Fruit fly (Drosophila melanogaster) whole organism, embryonic: ENCODE results near the gene CG14327.

Experiments used
- Abd-B ChIP-seq: fragments of 200-800 bp; sonication (Bioruptor generic); optimal IDR thresholded peaks from 2 replicates; lab custom pipeline; 2018; ENCODE audit warnings: missing biosample characterization, mild to moderate bottlenecking, missing genetic modification characterization, moderate library complexity
- Atf-2 ChIP-seq: fragments of 200-800 bp; sonication (Bioruptor generic); optimal IDR thresholded peaks from 2 replicates; lab custom pipeline; 2016; ENCODE audit warnings: missing biosample characterization, missing genetic modification characterization
- CG1024 ChIP-seq: fragments of 200-800 bp; sonication (Bioruptor generic); IDR thresholded peaks from 2 replicates; pipeline ENCODE4 v1.3.6; 2022; ENCODE audit warnings: missing biosample characterization, missing genetic modification characterization
- CG10543 ChIP-seq: fragments of 200-800 bp; sonication (Bioruptor generic); optimal IDR thresholded peaks from 3 replicates; lab custom pipeline; 2017; ENCODE audit warnings: missing biosample characterization, mild to moderate bottlenecking, missing genetic modification characterization, moderate library complexity
- CG10979 ChIP-seq: fragments of 200-800 bp; sonication (Bioruptor generic); optimal IDR thresholded peaks from 2 replicates; lab custom pipeline; 2018; ENCODE audit warnings: missing biosample characterization, mild to moderate bottlenecking, missing genetic modification characterization, moderate library complexity
- CG11456 ChIP-seq: fragments of 200-800 bp; sonication (Bioruptor generic); IDR thresholded peaks from 3 replicates; pipeline ENCODE4 v1.3.6; 2022; ENCODE audit warnings: missing biosample characterization, missing genetic modification characterization
- CG11723 ChIP-seq: fragments of 200-800 bp; sonication (Bioruptor generic); optimal IDR thresholded peaks from 2 replicates; lab custom pipeline; 2017; ENCODE audit warnings: missing biosample characterization, mild to moderate bottlenecking, missing genetic modification characterization
- CG12219 ChIP-seq: fragments of 200-800 bp; sonication (Bioruptor generic); optimal IDR thresholded peaks from 3 replicates; lab custom pipeline; 2018; ENCODE audit warnings: missing biosample characterization, mild to moderate bottlenecking, missing genetic modification characterization
- CG12942 ChIP-seq: fragments of 200-800 bp; sonication (Bioruptor generic); optimal IDR thresholded peaks from 3 replicates; lab custom pipeline; 2016; ENCODE audit warnings: missing biosample characterization, missing genetic modification characterization
- CG13123 ChIP-seq: fragments of 200-800 bp; sonication (Bioruptor generic); optimal IDR thresholded peaks from 2 replicates; lab custom pipeline; 2016; ENCODE audit warnings: missing biosample characterization, missing genetic modification characterization
- CG15696 ChIP-seq: fragments of 200-800 bp; sonication (Bioruptor generic); optimal IDR thresholded peaks from 2 replicates; lab custom pipeline; 2019; ENCODE audit warnings: missing biosample characterization, mild to moderate bottlenecking, missing genetic modification characterization, moderate library complexity
- CG1603 ChIP-seq: fragments of 200-800 bp; sonication (Bioruptor generic); optimal IDR thresholded peaks from 2 replicates; lab custom pipeline; 2019; ENCODE audit warnings: missing biosample characterization, mild to moderate bottlenecking, missing genetic modification characterization, moderate library complexity
- CG1647 ChIP-seq: fragments of 200-800 bp; sonication (Bioruptor generic); optimal IDR thresholded peaks from 3 replicates; lab custom pipeline; 2016; ENCODE audit warnings: missing biosample characterization, missing genetic modification characterization
- CG17912 ChIP-seq: fragments of 200-800 bp; sonication (Bioruptor generic); optimal IDR thresholded peaks from 2 replicates; lab custom pipeline; 2018; ENCODE audit warnings: missing biosample characterization, mild to moderate bottlenecking, missing genetic modification characterization
- CG2129 ChIP-seq: fragments of 200-800 bp; sonication (Bioruptor generic); IDR thresholded peaks from 2 replicates; pipeline ENCODE4 v1.3.6; 2022; ENCODE audit warnings: missing biosample characterization, missing genetic modification characterization; ENCODE audit not compliant: partially characterized antibody
- CG2712 ChIP-seq: fragments of 200-800 bp; optimal IDR thresholded peaks from 3 replicates; lab custom pipeline; 2019; ENCODE audit warnings: missing biosample characterization, mild to moderate bottlenecking, missing genetic modification characterization, moderate library complexity
- CG4707 ChIP-seq: fragments of 200-800 bp; sonication (Bioruptor generic); optimal IDR thresholded peaks from 2 replicates; lab custom pipeline; 2018; ENCODE audit warnings: missing biosample characterization, mild to moderate bottlenecking, missing genetic modification characterization, moderate library complexity
- CG6791 ChIP-seq: fragments of 200-800 bp; sonication (Bioruptor generic); IDR thresholded peaks from 3 replicates; pipeline ENCODE4 v1.3.6; 2022; ENCODE audit warnings: missing biosample characterization, missing genetic modification characterization; ENCODE audit not compliant: partially characterized antibody
- CG7786 ChIP-seq: fragments of 200-800 bp; sonication (Bioruptor generic); optimal IDR thresholded peaks from 2 replicates; lab custom pipeline; 2016; ENCODE audit warnings: missing biosample characterization, missing genetic modification characterization
- CG9437 ChIP-seq: fragments of 200-800 bp; sonication (Bioruptor generic); optimal IDR thresholded peaks from 2 replicates; lab custom pipeline; 2018; ENCODE audit warnings: missing biosample characterization, mild to moderate bottlenecking, missing genetic modification characterization
- CG9932 ChIP-seq: fragments of 200-800 bp; sonication (Bioruptor generic); IDR thresholded peaks from 2 replicates; pipeline ENCODE4 v1.3.6; 2022; ENCODE audit warnings: missing biosample characterization, missing genetic modification characterization
- Camta ChIP-seq: fragments of 200-800 bp; sonication (Bioruptor generic); optimal IDR thresholded peaks from 2 replicates; lab custom pipeline; 2016; ENCODE audit warnings: missing biosample characterization, missing genetic modification characterization
- CkIIα-i1 ChIP-seq: fragments of 200-800 bp; sonication (Bioruptor generic); IDR thresholded peaks from 2 replicates; pipeline ENCODE4 v1.3.6; 2022; ENCODE audit warnings: missing biosample characterization, missing genetic modification characterization
- Dek ChIP-seq: fragments of 200-800 bp; sonication (Bioruptor generic); optimal IDR thresholded peaks from 3 replicates; lab custom pipeline; 2019; ENCODE audit warnings: missing biosample characterization, mild to moderate bottlenecking, missing genetic modification characterization, moderate library complexity
- E2f1 ChIP-seq: fragments of 200-800 bp; sonication (Bioruptor generic); IDR thresholded peaks from 2 replicates; pipeline ENCODE4 v1.3.6; 2022; ENCODE audit warnings: missing biosample characterization, missing genetic modification characterization
- HLH4C ChIP-seq: fragments of 200-800 bp; sonication (Bioruptor generic); IDR thresholded peaks from 3 replicates; pipeline ENCODE4 v1.3.6; 2022; ENCODE audit warnings: missing biosample characterization, missing genetic modification characterization; ENCODE audit not compliant: partially characterized antibody
- MTF-1 ChIP-seq: fragments of 200-800 bp; sonication (Bioruptor generic); optimal IDR thresholded peaks from 2 replicates; lab custom pipeline; 2018; ENCODE audit warnings: missing biosample characterization, mild to moderate bottlenecking, missing genetic modification characterization, borderline replicate concordance
- Ravus ChIP-seq: fragments of 200-800 bp; sonication (Bioruptor generic); IDR thresholded peaks from 2 replicates; pipeline ENCODE4 v1.3.6; 2022; ENCODE audit warnings: missing biosample characterization, missing genetic modification characterization
- ase ChIP-seq: fragments of 200-800 bp; sonication (Bioruptor generic); IDR thresholded peaks from 3 replicates; pipeline ENCODE4 v1.3.6; 2022; ENCODE audit warnings: missing biosample characterization, missing genetic modification characterization
- bsh ChIP-seq, 2 experiments: fragments of 200-800 bp; sonication (Bioruptor generic); optimal IDR thresholded peaks; 2 replicates each; lab custom pipeline; 2017 to 2018; ENCODE audit warnings: mild to moderate bottlenecking in 2 of 2, missing biosample characterization in 2 of 2, missing genetic modification characterization in 2 of 2, moderate library complexity in 1 of 2
- btn ChIP-seq: fragments of 200-800 bp; sonication (Bioruptor generic); optimal IDR thresholded peaks from 2 replicates; lab custom pipeline; 2016; ENCODE audit warnings: missing biosample characterization, missing genetic modification characterization
- dati ChIP-seq: fragments of 200-800 bp; sonication (Bioruptor generic); IDR thresholded peaks from 2 replicates; pipeline ENCODE4 v1.3.6; 2022; ENCODE audit warnings: missing biosample characterization, missing genetic modification characterization
- gfzf ChIP-seq: fragments of 200-800 bp; sonication (Bioruptor generic); optimal IDR thresholded peaks from 2 replicates; lab custom pipeline; 2016; ENCODE audit warnings: missing biosample characterization, mild to moderate bottlenecking, missing genetic modification characterization, moderate library complexity
- insv ChIP-seq, 2 experiments: fragments of 200-800 bp; sonication (Bioruptor generic); optimal IDR thresholded peaks; 3 replicates each; lab custom pipeline; 2016 to 2018; ENCODE audit warnings: missing biosample characterization in 2 of 2, missing genetic modification characterization in 2 of 2
- kay ChIP-seq: fragments of 200-800 bp; sonication (Bioruptor generic); optimal IDR thresholded peaks from 2 replicates; lab custom pipeline; 2016; ENCODE audit warnings: missing biosample characterization, missing genetic modification characterization
- lbe ChIP-seq: fragments of 200-800 bp; sonication (Bioruptor generic); optimal IDR thresholded peaks from 2 replicates; lab custom pipeline; 2016; ENCODE audit warnings: missing biosample characterization, mild to moderate bottlenecking, missing genetic modification characterization
- mam ChIP-seq: fragments of 200-800 bp; sonication (Bioruptor generic); optimal IDR thresholded peaks from 3 replicates; lab custom pipeline; 2016; ENCODE audit warnings: missing biosample characterization, missing genetic modification characterization
- nmo ChIP-seq: fragments of 200-800 bp; sonication (Bioruptor generic); optimal IDR thresholded peaks from 2 replicates; lab custom pipeline; 2018; ENCODE audit warnings: missing biosample characterization, mild to moderate bottlenecking, missing genetic modification characterization, moderate library complexity
- pan ChIP-seq, 4 experiments: fragments of >200 bp in 3 of 4; fragments of 200-800 bp in 1 of 4; sonication (Bioruptor generic) in 1 of 4; optimal IDR thresholded peaks in 3 of 4; IDR thresholded peaks in 1 of 4; 2 replicates each; pipeline versions ENCODE4 v1.3.6 to Lab custom; 2017 to 2022; ENCODE audit warnings: missing biosample characterization in 2 of 4, missing genetic modification characterization in 2 of 4, mixed read lengths in 1 of 4
- prd ChIP-seq, 3 experiments: fragments of >200 bp in 2 of 3; fragments of 200-800 bp in 1 of 3; sonication (Bioruptor generic) in 1 of 3; optimal IDR thresholded peaks in 2 of 3; IDR thresholded peaks in 1 of 3; 2 replicates in 2 of 3; 3 replicates in 1 of 3; pipeline versions ENCODE4 v1.3.6 to Lab custom; 2017 to 2022; ENCODE audit warnings: missing biosample characterization in 1 of 3, missing genetic modification characterization in 1 of 3
- pros ChIP-seq: fragments of 200-800 bp; sonication (Bioruptor generic); optimal IDR thresholded peaks from 3 replicates; lab custom pipeline; 2019; ENCODE audit warnings: missing biosample characterization, mild to moderate bottlenecking, missing genetic modification characterization, moderate library complexity
- seq ChIP-seq: fragments of 200-800 bp; sonication (Bioruptor generic); IDR thresholded peaks from 2 replicates; pipeline ENCODE4 v1.3.6; 2022; ENCODE audit warnings: missing biosample characterization, missing genetic modification characterization
- slbo ChIP-seq: fragments of 200-800 bp; sonication (Bioruptor generic); IDR thresholded peaks from 2 replicates; pipeline ENCODE4 v1.3.6; 2022; ENCODE audit warnings: missing biosample characterization, missing genetic modification characterization
- so ChIP-seq: fragments of 200-800 bp; sonication (Bioruptor generic); IDR thresholded peaks from 3 replicates; pipeline ENCODE4 v1.3.6; 2022; ENCODE audit warnings: missing biosample characterization, missing genetic modification characterization
- trem ChIP-seq: fragments of 200-800 bp; optimal IDR thresholded peaks from 3 replicates; lab custom pipeline; 2019; ENCODE audit warnings: missing biosample characterization, mild to moderate bottlenecking, missing genetic modification characterization, moderate library complexity
- zen ChIP-seq: fragments of 200-800 bp; sonication (Bioruptor generic); optimal IDR thresholded peaks from 3 replicates; lab custom pipeline; 2018; ENCODE audit warnings: missing biosample characterization, mild to moderate bottlenecking, missing genetic modification characterization, moderate library complexity
- zfh1 ChIP-seq: fragments of 200-800 bp; sonication (Bioruptor generic); IDR thresholded peaks from 3 replicates; pipeline ENCODE4 v1.3.6; 2022; ENCODE audit warnings: missing biosample characterization, missing genetic modification characterization

CG14327 gene

DNA sequence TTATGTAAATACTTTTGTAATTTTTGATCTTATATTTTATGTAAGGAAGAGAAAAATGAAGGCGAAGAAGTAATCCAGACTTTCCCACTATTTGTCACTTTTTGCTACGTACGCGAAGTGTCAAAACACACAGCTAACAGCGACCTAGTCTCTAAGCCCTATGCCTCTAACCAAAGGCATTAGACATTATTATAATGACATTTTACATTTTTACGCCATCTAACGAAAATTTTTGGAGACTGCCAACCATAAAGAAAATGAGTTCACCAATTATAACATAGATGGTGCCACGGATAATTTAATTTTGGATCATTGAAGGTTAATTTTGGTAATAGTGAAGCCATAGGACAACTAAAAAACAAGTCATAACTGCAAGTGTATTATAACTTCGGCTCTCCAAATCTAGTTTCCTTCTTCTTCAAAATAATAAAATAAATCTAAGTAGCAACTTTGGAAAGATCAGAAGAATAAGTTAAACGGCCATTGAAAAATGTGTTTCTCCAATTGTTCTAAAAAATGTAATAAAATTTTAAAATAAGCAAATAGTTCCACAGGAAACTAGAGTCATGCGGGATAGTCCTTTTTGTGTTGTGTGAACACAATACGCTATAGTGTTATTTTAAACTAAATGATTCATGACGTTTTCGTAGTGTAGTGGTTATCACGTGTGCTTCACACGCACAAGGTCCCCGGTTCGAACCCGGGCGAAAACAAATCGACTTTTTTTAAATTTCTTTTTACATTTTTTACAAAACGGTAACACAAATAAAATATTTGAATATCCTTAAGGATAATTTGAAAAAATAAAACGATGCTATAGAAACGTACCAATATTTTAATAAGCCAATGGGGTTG is 3.8 kb downstream of the CG14327 start (continued):
- TF ChIP-seq CG12219 (GFP tag; lab: Kevin White, UChicago) (no peak), trem (no peak), CG2129 (GFP tag; lab: Robert Waterston, UW) (no peak), pros (peak; percentile 82), CG1647 (GFP tag; lab: Kevin White, UChicago) (no peak), CG1024 (GFP tag; lab: Robert Waterston, UW) (no peak), seq (GFP tag; lab: Robert Waterston, UW) (peak; percentile 11; the same call in 1 of the 2 replicates), gfzf (GFP tag; lab: Kevin White, UChicago) (peak; percentile 2), E2f1 (GFP tag; lab: Robert Waterston, UW) (0 out of 2 replicates have a peak, but pooled peaks have one; percentile 10), MTF-1 (no peak), CG4707 (GFP tag; lab: Kevin White, UChicago) (no peak), CG6791 (GFP tag; lab: Robert Waterston, UW) (peak; percentile 74), mam (GFP tag; lab: Kevin White, UChicago) (peak; percentile 10), CG13123 (no peak), CG12942 (GFP tag; lab: Kevin White, UChicago) (peak; percentile 7), dati (GFP tag; lab: Robert Waterston, UW) (no peak), CG11456 (GFP tag; lab: Robert Waterston, UW) (peak; percentile 80), CG1603 (tag; lab: Kevin White, UChicago) (peak; percentile 19), ase (GFP tag; lab: Robert Waterston, UW) (0 out of 3 replicates have a peak, but pooled peaks have one; percentile 32), Atf-2 (GFP tag; lab: Kevin White, UChicago) (no peak), slbo (peak; percentile 70), so (GFP tag; lab: Robert Waterston, UW) (peak; percentile 46; the same call in 2 of the 3 replicates), CG15696 (peak; percentile 20), lbe (GFP tag; lab: Kevin White, UChicago) (no peak), HLH4C (peak; percentile 80), Abd-B (GFP tag; lab: Kevin White, UChicago) (peak; percentile 68), pan (optimal IDR thresholded peaks at IDR 0.05; lab: Kevin White, UChicago) (no peak), pan (GFP tag; optimal IDR thresholded peaks at IDR 0.05 in 1 of 2, IDR thresholded peaks at IDR 0.05 in 1 of 2) (peak in 1 of 2 experiments; percentile 11), CG17912 (GFP tag; lab: Kevin White, UChicago) (peak; percentile 13), CG9437 (GFP tag; lab: Kevin White, UChicago) (no peak), CG7786 (GFP tag; lab: Kevin White, UChicago) (no peak), zen (tag; lab: Kevin White, UChicago) (peak; percentile 43), zfh1 (GFP tag; lab: Robert Waterston, UW) (peak; percentile 63; the same call in 1 of the 3 replicates), Dek (tag; lab: Kevin White, UChicago) (peak; percentile 89), CG9932 (GFP tag; lab: Robert Waterston, UW) (peak; percentile 53), btn (GFP tag; lab: Kevin White, UChicago) (no peak), CG10543 (GFP tag; lab: Kevin White, UChicago) (no peak), insv (GFP tag; optimal IDR thresholded peaks at IDR 0.05; lab: Kevin White, UChicago) (peak in 1 of 2 experiments; percentile 14), CkIIα-i1 (GFP tag; lab: Robert Waterston, UW) (no peak), CG10979 (tag; lab: Kevin White, UChicago) (peak; percentile 65), Camta (GFP tag; lab: Kevin White, UChicago) (no peak), CG11723 (GFP tag; lab: Kevin White, UChicago) (no peak), nmo (GFP tag; lab: Kevin White, UChicago) (peak; percentile 13), kay (GFP tag; lab: Kevin White, UChicago) (peak; percentile 28), Ravus (GFP tag; lab: Robert Waterston, UW) (no peak), bsh (GFP tag; optimal IDR thresholded peaks at IDR 0.05; lab: Kevin White, UChicago) (no peak), prd (optimal IDR thresholded peaks at IDR 0.05; lab: Kevin White, UChicago) (no peak), prd (GFP tag; IDR thresholded peaks at IDR 0.05; lab: Robert Waterston, UW) (peak; percentile 24; the same call in 1 of the 3 replicates), CG2712 (peak; percentile 12)
